Worm (Caenorhabditis elegans) whole organism, L2 larva: Measurements from ENCODE around the gene F41F3.3.

ENCODE experiments used
- F13H6.1 ChIP-seq: sonication (generic microtip); optimal IDR thresholded peaks from 2 replicates; lab custom pipeline; 2016; ENCODE audit warnings: missing genetic modification characterization, missing compliant biosample characterization
- R02D3.7 ChIP-seq: fragments of 150-350 bp; optimal IDR thresholded peaks from 2 replicates; lab custom pipeline; 2014; ENCODE audit warnings: missing biosample characterization, missing genetic modification characterization
- Y55F3AM.14 ChIP-seq: fragments of 200-800 bp; sonication (Bioruptor generic); optimal IDR thresholded peaks from 2 replicates; lab custom pipeline; 2018; ENCODE audit warnings: mild to moderate bottlenecking, missing genetic modification characterization, missing compliant biosample characterization
- ZK546.5 ChIP-seq: sonication (generic microtip); optimal IDR thresholded peaks from 2 replicates; lab custom pipeline; 2017; ENCODE audit warnings: missing biosample characterization, missing genetic modification characterization
- aly-2 ChIP-seq: fragments of 150-350 bp; optimal IDR thresholded peaks from 2 replicates; lab custom pipeline; 2014; ENCODE audit warnings: missing biosample characterization, missing genetic modification characterization
- ama-1 ChIP-seq: fragments of 150-350 bp; optimal IDR thresholded peaks from 2 replicates; lab custom pipeline; 2018; ENCODE audit warnings: inconsistent platforms
- blmp-1 ChIP-seq: sonication (generic microtip); optimal IDR thresholded peaks from 2 replicates; lab custom pipeline; 2017; ENCODE audit warnings: missing genetic modification characterization, mild to moderate bottlenecking, missing compliant biosample characterization, antibody characterized with exemption, moderate library complexity; ENCODE audit not compliant: insufficient read depth
- ceh-16 ChIP-seq: fragments of 150-350 bp; optimal IDR thresholded peaks from 2 replicates; lab custom pipeline; 2014; ENCODE audit warnings: missing biosample characterization, missing genetic modification characterization
- ceh-82 ChIP-seq: fragments of 150-350 bp; optimal IDR thresholded peaks from 2 replicates; lab custom pipeline; 2014; ENCODE audit warnings: missing biosample characterization, missing genetic modification characterization
- crh-2 ChIP-seq: sonication (generic microtip); optimal IDR thresholded peaks from 2 replicates; lab custom pipeline; 2017; ENCODE audit warnings: missing biosample characterization, missing genetic modification characterization
- elt-3 ChIP-seq: sonication (generic microtip); optimal IDR thresholded peaks from 2 replicates; lab custom pipeline; 2017; ENCODE audit warnings: missing biosample characterization, missing genetic modification characterization
- fos-1 ChIP-seq: fragments of 150-350 bp; optimal IDR thresholded peaks from 2 replicates; lab custom pipeline; 2014; ENCODE audit warnings: missing biosample characterization, missing genetic modification characterization
- gmeb-1 ChIP-seq: fragments of 150-350 bp; optimal IDR thresholded peaks from 2 replicates; lab custom pipeline; 2014; ENCODE audit warnings: missing biosample characterization, missing genetic modification characterization
- lin-11 ChIP-seq: fragments of 150-350 bp; sonication (generic microtip); optimal IDR thresholded peaks from 2 replicates; lab custom pipeline; 2014; ENCODE audit warnings: missing biosample characterization, missing genetic modification characterization, inconsistent platforms, mixed read lengths
- lin-13 ChIP-seq: fragments of 150-350 bp; optimal IDR thresholded peaks from 2 replicates; lab custom pipeline; 2014; ENCODE audit warnings: missing biosample characterization, missing genetic modification reagents, missing genetic modification characterization
- mab-5 ChIP-seq: fragments of 150-350 bp; optimal IDR thresholded peaks from 2 replicates; lab custom pipeline; 2014; ENCODE audit warnings: missing biosample characterization, missing genetic modification characterization
- mdl-1 ChIP-seq, 2 experiments: fragments of 150-350 bp in 1 of 2; sonication (generic microtip) in 1 of 2; optimal IDR thresholded peaks; 2 replicates each; lab custom pipeline; 2017; ENCODE audit warnings: missing biosample characterization in 2 of 2, missing genetic modification characterization in 2 of 2
- nhr-10 ChIP-seq: sonication (generic microtip); optimal IDR thresholded peaks from 2 replicates; lab custom pipeline; 2017; ENCODE audit warnings: missing biosample characterization, missing genetic modification characterization
- nhr-129 ChIP-seq: fragments of 150-350 bp; optimal IDR thresholded peaks from 2 replicates; lab custom pipeline; 2014; ENCODE audit warnings: missing biosample characterization, missing genetic modification characterization
- nhr-21 ChIP-seq: fragments of 150-350 bp; optimal IDR thresholded peaks from 2 replicates; lab custom pipeline; 2014; ENCODE audit warnings: missing biosample characterization, missing genetic modification characterization
- nhr-237 ChIP-seq: fragments of 150-350 bp; optimal IDR thresholded peaks from 2 replicates; lab custom pipeline; 2014; ENCODE audit warnings: missing biosample characterization, missing genetic modification characterization
- nhr-25 ChIP-seq: fragments of 150-350 bp; sonication (generic microtip); optimal IDR thresholded peaks from 3 replicates; lab custom pipeline; 2014; ENCODE audit warnings: missing biosample characterization, missing genetic modification characterization
- nhr-77 ChIP-seq: fragments of 150-350 bp; optimal IDR thresholded peaks from 2 replicates; lab custom pipeline; 2014; ENCODE audit warnings: missing biosample characterization, missing genetic modification characterization
- peb-1 ChIP-seq: fragments of 150-350 bp; optimal IDR thresholded peaks from 2 replicates; lab custom pipeline; 2014; ENCODE audit warnings: missing biosample characterization, missing genetic modification characterization
- sma-3 ChIP-seq: sonication (generic microtip); optimal IDR thresholded peaks from 2 replicates; lab custom pipeline; 2016; ENCODE audit warnings: missing genetic modification reagents, missing genetic modification characterization, missing compliant biosample characterization
- unc-55 ChIP-seq: fragments of 150-350 bp; sonication (generic microtip); optimal IDR thresholded peaks from 3 replicates; lab custom pipeline; 2014; ENCODE audit warnings: missing biosample characterization, missing genetic modification reagents, missing genetic modification characterization
- unc-62 ChIP-seq: fragments of 150-350 bp; optimal IDR thresholded peaks from 2 replicates; lab custom pipeline; 2014; ENCODE audit warnings: missing biosample characterization, missing genetic modification reagents, missing genetic modification characterization
- ztf-4 ChIP-seq: fragments of 150-350 bp; optimal IDR thresholded peaks from 2 replicates; lab custom pipeline; 2014; ENCODE audit warnings: missing biosample characterization, missing genetic modification characterization

Gene F41F3.3

DNA sequence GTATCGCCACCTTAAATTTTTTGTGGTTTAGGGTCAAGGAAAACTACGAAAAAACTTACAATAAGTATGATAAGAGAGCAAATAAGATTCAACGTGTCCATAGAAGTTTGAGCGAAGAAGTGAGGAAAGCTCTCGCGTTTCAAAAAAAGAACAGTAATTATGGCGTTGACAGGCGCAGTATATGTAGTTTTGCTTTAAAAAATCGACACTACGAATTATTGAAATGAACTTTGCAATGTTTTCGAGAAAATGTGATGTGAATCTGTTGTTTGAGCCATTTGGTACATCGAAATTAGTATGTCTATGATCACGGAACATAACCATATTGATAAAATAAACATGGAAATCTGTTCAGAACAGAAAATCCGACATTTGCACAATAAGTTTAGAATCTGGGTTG, 14.4 kb upstream of the F41F3.3 start, which contains the start of gene srx-74:
TSS of gene srx-74 (minus strand) at position 101 of the 400 bp plus-strand sequence.
- no peak for TF ChIP-seq nhr-77
- TF ChIP-seq nhr-10: no peak
- TF ChIP-seq ceh-16 (tag; lab: Kevin White, UChicago): no peak
- TF ChIP-seq mdl-1 (tag; optimal IDR thresholded peaks at IDR 0.05; lab: Kevin White, UChicago): no peak
- no peak for TF ChIP-seq nhr-21 (tag; lab: Kevin White, UChicago)

DNA sequence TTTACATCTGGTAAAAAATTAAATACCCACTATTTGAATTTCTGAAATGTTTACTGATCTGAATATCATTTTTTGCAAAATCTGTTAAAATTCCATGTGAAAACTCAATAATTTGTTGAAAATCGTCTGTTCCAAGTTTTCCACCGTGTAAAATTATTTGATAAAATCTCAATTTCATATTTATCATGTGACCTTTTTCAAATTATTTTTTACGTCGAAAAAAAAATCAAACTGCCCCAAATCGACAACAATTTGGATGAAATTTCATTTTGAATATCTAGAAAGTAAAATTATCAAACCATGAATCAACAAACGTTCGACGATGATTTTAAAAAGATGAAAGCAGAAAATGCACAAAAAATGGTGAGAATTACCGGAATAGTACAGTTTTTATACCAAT, 7.1 kb upstream of the F41F3.3 start, which contains the start of gene F41F3.9:
TSS of gene F41F3.9 (plus strand) at position 301 of the 400 bp plus-strand sequence.
- TF ChIP-seq Y55F3AM.14 (no peak), nhr-129 (tag; lab: Kevin White, UChicago) (no peak), elt-3 (tag; lab: Kevin White, UChicago) (no peak), blmp-1 (tag; lab: Kevin White, UChicago) (no peak), unc-55 (GFP tag; lab: Kevin White, UChicago) (no peak)
- TF ChIP-seq, all 48 proteins: peak for 0

DNA sequence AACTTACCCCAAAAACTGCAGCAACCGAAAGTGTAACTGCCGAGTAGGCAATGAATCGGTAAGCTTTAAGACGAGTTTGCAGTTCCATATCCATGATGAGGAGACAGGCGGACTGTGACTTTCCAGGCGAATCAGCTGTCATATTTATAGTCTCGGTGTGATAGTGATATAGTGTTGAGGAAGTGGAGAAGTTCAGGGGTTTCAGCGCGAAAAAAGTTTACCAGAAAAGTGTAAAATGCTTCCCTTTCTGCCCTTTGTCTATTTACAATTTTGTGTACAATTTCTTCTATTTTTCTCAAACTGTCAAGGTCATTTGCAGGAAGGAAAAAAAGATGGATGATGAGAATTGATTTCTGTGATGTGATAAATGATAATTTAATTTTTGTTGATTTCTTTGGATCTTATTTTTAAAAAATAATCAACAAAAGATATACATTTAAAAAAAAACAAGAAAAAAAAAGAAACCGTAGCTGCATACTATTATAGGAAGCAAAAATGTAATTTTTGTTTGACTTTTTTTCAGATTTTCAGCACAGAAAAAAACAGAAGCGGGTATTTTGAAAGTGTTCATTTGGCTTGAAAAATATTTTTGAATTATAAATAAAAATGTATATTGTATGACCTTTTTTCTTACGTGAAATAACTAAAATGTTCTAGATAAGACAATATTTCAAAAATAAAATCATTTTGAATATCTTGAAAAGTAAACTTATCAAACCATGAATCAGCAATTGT, 6.0 kb upstream of the F41F3.3 start, which contains the start of the genes col-139 and F41F3.1:
TSS of gene col-139 (minus strand) at position 101 of the 735 bp plus-strand sequence.
TSS of gene F41F3.1 (plus strand) at position 685 of the 735 bp plus-strand sequence.
- TF ChIP-seq ZK546.5 (tag; lab: Kevin White, UChicago) (no peak), nhr-237 (no peak)

DNA sequence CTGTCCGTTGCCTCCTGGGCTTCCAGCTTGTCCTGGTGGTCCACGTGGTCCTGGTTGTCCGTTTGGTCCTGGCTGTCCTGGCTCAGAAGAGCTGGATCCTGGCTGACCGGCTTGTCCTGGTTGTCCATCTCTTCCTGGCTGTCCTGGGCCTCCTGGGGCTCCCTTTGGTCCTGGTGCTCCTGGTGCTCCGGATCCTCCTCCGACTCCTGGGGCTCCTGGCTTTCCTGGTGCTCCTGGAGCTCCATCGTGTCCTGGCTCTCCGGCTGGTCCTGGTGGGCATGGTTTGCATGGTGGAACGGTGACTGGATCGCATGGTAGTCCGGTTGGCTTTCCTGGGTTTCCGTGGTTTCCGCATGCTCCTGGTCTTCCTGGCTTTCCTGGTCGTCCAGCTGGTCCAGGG, 5.1 kb upstream of the F41F3.3 start:
- TF ChIP-seq nhr-237: no peak
- peak; percentile 50 for TF ChIP-seq Y55F3AM.14
- no peak for TF ChIP-seq unc-62 (GFP tag; lab: Kevin White, UChicago)
- no peak for TF ChIP-seq aly-2
- no peak for TF ChIP-seq ama-1

DNA sequence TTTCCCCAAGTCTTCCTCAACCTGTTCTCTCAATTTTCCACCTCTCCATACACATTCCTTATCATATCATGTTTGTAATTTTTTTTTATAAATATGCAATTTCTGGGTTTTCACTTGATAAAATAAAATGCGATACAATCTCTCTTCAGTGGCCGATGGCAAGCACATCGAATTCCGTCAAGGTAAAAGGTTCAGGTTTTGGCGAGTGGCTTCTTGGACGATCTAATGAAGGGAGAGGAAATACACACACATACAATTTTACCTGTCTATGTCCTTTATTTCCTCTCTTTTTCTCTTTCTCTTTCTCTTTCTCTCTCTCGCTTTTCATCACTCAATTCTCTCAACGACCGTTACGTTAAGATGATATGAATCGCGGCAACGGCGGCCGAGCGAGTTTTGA, 3.4 kb upstream of the F41F3.3 start:
- TF ChIP-seq nhr-21 (tag; lab: Kevin White, UChicago) (peak; percentile 23), ztf-4 (tag; lab: Kevin White, UChicago) (no peak), peb-1 (tag; lab: Kevin White, UChicago) (peak; percentile 7), gmeb-1 (tag; lab: Kevin White, UChicago) (peak; percentile 18), ceh-82 (tag; lab: Kevin White, UChicago) (no peak), Y55F3AM.14 (no peak), ceh-16 (tag; lab: Kevin White, UChicago) (no peak), nhr-25 (tag; lab: Kevin White, UChicago) (peak; percentile 44), lin-11 (no peak), blmp-1 (tag; lab: Kevin White, UChicago) (peak; percentile 77), unc-62 (GFP tag; lab: Kevin White, UChicago) (no peak), fos-1 (tag; lab: Kevin White, UChicago) (peak; percentile 23)

DNA sequence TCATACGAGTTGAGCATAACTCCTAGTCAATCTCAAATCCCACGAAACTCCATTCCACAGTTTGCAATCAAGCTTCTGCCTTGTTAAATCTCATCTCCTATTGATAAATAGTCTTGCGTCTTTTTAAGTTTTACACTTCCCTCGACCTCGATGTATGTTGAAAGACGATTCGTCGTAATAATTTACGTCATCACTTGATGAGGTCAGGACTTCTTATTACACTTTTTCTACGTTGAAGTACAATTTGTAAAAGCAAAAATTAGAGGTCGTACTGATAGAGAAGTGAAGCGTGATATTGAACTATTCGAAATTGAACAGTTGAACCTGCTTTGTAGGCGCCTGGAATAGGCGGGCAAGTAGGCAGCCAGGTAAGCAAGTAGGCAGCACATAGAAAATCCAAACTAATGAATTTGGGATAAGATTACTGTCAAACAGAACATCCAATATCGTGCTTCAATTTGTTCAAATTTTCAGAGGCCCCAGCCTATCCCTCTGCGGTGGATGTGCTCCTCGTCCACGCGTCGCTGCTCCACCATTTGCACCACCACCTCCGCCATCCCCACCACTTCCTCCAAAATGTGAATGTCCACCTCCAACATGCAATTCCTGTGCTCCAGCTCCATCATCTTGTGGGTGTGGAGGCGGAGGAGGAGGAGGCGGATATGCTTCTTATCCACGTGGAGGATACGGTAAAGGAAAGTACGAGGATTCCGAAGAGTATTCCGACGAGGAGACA, 1.8 kb upstream of the F41F3.3 start:
- TF ChIP-seq blmp-1 (tag; lab: Kevin White, UChicago) (no peak), unc-55 (GFP tag; lab: Kevin White, UChicago) (no peak), unc-62 (GFP tag; lab: Kevin White, UChicago) (no peak), nhr-10 (no peak), nhr-237 (no peak), crh-2 (tag; lab: Kevin White, UChicago) (no peak), lin-13 (GFP tag; lab: Kevin White, UChicago) (no peak), F13H6.1 (no peak), nhr-25 (tag; lab: Kevin White, UChicago) (no peak), ama-1 (no peak), mab-5 (tag; lab: Kevin White, UChicago) (no peak), ceh-82 (tag; lab: Kevin White, UChicago) (no peak), sma-3 (GFP tag; lab: Kevin White, UChicago) (no peak), R02D3.7 (tag; lab: Kevin White, UChicago) (no peak)
